Worm (Caenorhabditis elegans) whole organism, L4 larva: ENCODE data around the gene smc-6.

Experiments
- D1046.2 ChIP-seq: fragments of 200-800 bp; sonication (Bioruptor generic); IDR thresholded peaks from 2 replicates; pipeline ENCODE4 v1.3.6; 2022; ENCODE audit warnings: missing genetic modification characterization, missing compliant biosample characterization
- F49E8.2 ChIP-seq: sonication (generic microtip); optimal IDR thresholded peaks from 2 replicates; lab custom pipeline; 2016; ENCODE audit warnings: missing compliant biosample characterization, mild to moderate bottlenecking, missing genetic modification characterization, borderline replicate concordance
- T20F7.1 ChIP-seq: fragments of 200-800 bp; sonication (Bioruptor generic); optimal IDR thresholded peaks from 2 replicates; lab custom pipeline; 2018; ENCODE audit warnings: mild to moderate bottlenecking, missing genetic modification characterization, missing compliant biosample characterization
- aha-1 ChIP-seq: fragments of 150-350 bp; peaks from one replicate; lab custom pipeline; 2014; ENCODE audit warnings: missing biosample characterization, missing genetic modification characterization
- aly-2 ChIP-seq: sonication (generic microtip); optimal IDR thresholded peaks from 2 replicates; lab custom pipeline; 2018; ENCODE audit warnings: missing biosample characterization, missing genetic modification characterization
- ama-1 ChIP-seq: fragments of 150-350 bp; optimal IDR thresholded peaks from 2 replicates; lab custom pipeline; 2014; ENCODE audit warnings: inconsistent platforms, mixed read lengths
- ceh-32 ChIP-seq: sonication (generic microtip); optimal IDR thresholded peaks from 2 replicates; lab custom pipeline; 2016; ENCODE audit warnings: mild to moderate bottlenecking, missing genetic modification characterization, missing compliant biosample characterization; ENCODE audit not compliant: poor library complexity
- ceh-44 ChIP-seq: fragments of 200-800 bp; sonication (Bioruptor generic); IDR thresholded peaks from 2 replicates; pipeline ENCODE4 v1.3.6; 2022; ENCODE audit warnings: missing genetic modification reagents, missing genetic modification characterization, missing compliant biosample characterization
- ces-1 ChIP-seq: fragments of 150-350 bp; sonication (generic microtip); optimal IDR thresholded peaks from 4 replicates; lab custom pipeline; 2014; ENCODE audit warnings: missing biosample characterization, missing genetic modification reagents, missing genetic modification characterization
- daf-8 ChIP-seq: fragments of 200-800 bp; sonication (Bioruptor generic); IDR thresholded peaks from 2 replicates; pipeline ENCODE4 v1.3.6; 2022; ENCODE audit warnings: missing genetic modification characterization, missing compliant biosample characterization
- dmd-6 ChIP-seq: fragments of 200-800 bp; sonication (Bioruptor generic); IDR thresholded peaks from 2 replicates; pipeline ENCODE4 v1.3.6; 2022; ENCODE audit warnings: missing genetic modification reagents, missing genetic modification characterization, missing compliant biosample characterization
- dmd-9 ChIP-seq: fragments of 200-800 bp; sonication (Bioruptor generic); IDR thresholded peaks from 2 replicates; pipeline ENCODE4 v1.3.6; 2022; ENCODE audit warnings: missing genetic modification reagents, missing genetic modification characterization, missing compliant biosample characterization
- duxl-1 ChIP-seq: sonication (generic microtip); optimal IDR thresholded peaks from 2 replicates; lab custom pipeline; 2016; ENCODE audit warnings: mild to moderate bottlenecking, missing genetic modification characterization, moderate library complexity, missing compliant biosample characterization; ENCODE audit not compliant: poor library complexity
- fos-1 ChIP-seq: fragments of 150-350 bp; optimal IDR thresholded peaks from 2 replicates; lab custom pipeline; 2014; ENCODE audit warnings: missing biosample characterization, missing genetic modification characterization
- gei-8 ChIP-seq: fragments of 200-800 bp; sonication (Bioruptor generic); optimal IDR thresholded peaks from 2 replicates; lab custom pipeline; 2018; ENCODE audit warnings: mild to moderate bottlenecking, missing genetic modification characterization, missing compliant biosample characterization
- hlh-11 ChIP-seq: fragments of 200-800 bp; sonication (Bioruptor generic); optimal IDR thresholded peaks from 2 replicates; lab custom pipeline; 2018; ENCODE audit warnings: mild to moderate bottlenecking, missing genetic modification characterization, missing compliant biosample characterization
- hlh-30 ChIP-seq: sonication (generic microtip); optimal IDR thresholded peaks from 2 replicates; lab custom pipeline; 2017; ENCODE audit warnings: antibody characterized with exemption, mild to moderate bottlenecking, missing genetic modification characterization, missing compliant biosample characterization; ENCODE audit not compliant: insufficient read depth
- hmg-1.1 ChIP-seq: fragments of 200-800 bp; sonication (Bioruptor generic); IDR thresholded peaks from 2 replicates; pipeline ENCODE4 v1.3.6; 2022; ENCODE audit warnings: missing genetic modification reagents, missing genetic modification characterization, missing compliant biosample characterization
- jun-1 ChIP-seq: fragments of 150-350 bp; optimal IDR thresholded peaks from 2 replicates; lab custom pipeline; 2014; ENCODE audit warnings: missing biosample characterization, missing genetic modification reagents, missing genetic modification characterization
- lin-13 ChIP-seq: fragments of 150-350 bp; optimal IDR thresholded peaks from 2 replicates; lab custom pipeline; 2014; ENCODE audit warnings: missing biosample characterization, missing genetic modification reagents, missing genetic modification characterization
- lin-38 ChIP-seq: fragments of 200-800 bp; sonication (Bioruptor generic); IDR thresholded peaks from 2 replicates; pipeline ENCODE4 v1.3.6; 2022; ENCODE audit warnings: missing genetic modification reagents, missing genetic modification characterization, missing compliant biosample characterization
- lir-3 ChIP-seq: sonication (generic microtip); optimal IDR thresholded peaks from 2 replicates; lab custom pipeline; 2016; ENCODE audit warnings: mild to moderate bottlenecking, missing genetic modification characterization, missing compliant biosample characterization
- lsy-2 ChIP-seq, 2 experiments: fragments of 150-350 bp in 1 of 2; sonication (generic microtip) in 1 of 2; optimal IDR thresholded peaks; 2 replicates each; lab custom pipeline; 2014 to 2017; ENCODE audit warnings: missing biosample characterization in 2 of 2, missing genetic modification characterization in 2 of 2
- madf-9 ChIP-seq: fragments of 200-800 bp; sonication (Bioruptor generic); conservative IDR thresholded peaks from 2 replicates; pipeline ENCODE4 v1.3.6; 2022; ENCODE audit warnings: missing genetic modification reagents, missing genetic modification characterization, missing compliant biosample characterization
- mdl-1 ChIP-seq, 2 experiments: fragments of 150-350 bp in 1 of 2; sonication (generic microtip) in 1 of 2; optimal IDR thresholded peaks; 2 replicates each; lab custom pipeline; 2014 to 2017; ENCODE audit warnings: missing biosample characterization in 2 of 2, missing genetic modification characterization in 2 of 2
- mxl-2 ChIP-seq: fragments of 200-800 bp; sonication (Bioruptor generic); conservative IDR thresholded peaks from 2 replicates; pipeline ENCODE4 v1.3.6; 2022; ENCODE audit warnings: missing genetic modification reagents, missing genetic modification characterization, missing compliant biosample characterization
- mxl-3 ChIP-seq: fragments of 200-800 bp; sonication (Bioruptor generic); optimal IDR thresholded peaks from 2 replicates; lab custom pipeline; 2018; ENCODE audit warnings: mild to moderate bottlenecking, missing genetic modification characterization, missing compliant biosample characterization
- nhr-10 ChIP-seq: fragments of 150-350 bp; optimal IDR thresholded peaks from 2 replicates; lab custom pipeline; 2014; ENCODE audit warnings: missing biosample characterization, missing genetic modification characterization
- nhr-102 ChIP-seq: sonication (generic microtip); optimal IDR thresholded peaks from 2 replicates; lab custom pipeline; 2016; ENCODE audit warnings: mild to moderate bottlenecking, missing genetic modification characterization, moderate library complexity, missing compliant biosample characterization
- nhr-11 ChIP-seq: fragments of 150-350 bp; optimal IDR thresholded peaks from 2 replicates; lab custom pipeline; 2014; ENCODE audit warnings: missing biosample characterization, missing genetic modification characterization
- nhr-237 ChIP-seq: sonication (generic microtip); optimal IDR thresholded peaks from 2 replicates; lab custom pipeline; 2017; ENCODE audit warnings: missing biosample characterization, missing genetic modification characterization
- nhr-28 ChIP-seq: fragments of 150-350 bp; optimal IDR thresholded peaks from 2 replicates; lab custom pipeline; 2014; ENCODE audit warnings: missing biosample characterization, missing genetic modification characterization
- nhr-41 ChIP-seq: fragments of 200-800 bp; sonication (Bioruptor generic); IDR thresholded peaks from 2 replicates; pipeline ENCODE4 v1.3.6; 2022; ENCODE audit warnings: missing genetic modification reagents, missing genetic modification characterization, missing compliant biosample characterization
- nhr-42 ChIP-seq: fragments of 200-800 bp; sonication (Bioruptor generic); IDR thresholded peaks from 2 replicates; pipeline ENCODE4 v1.3.6; 2022; ENCODE audit warnings: missing genetic modification characterization, missing compliant biosample characterization
- nhr-48 ChIP-seq: sonication (generic microtip); optimal IDR thresholded peaks from 2 replicates; lab custom pipeline; 2016; ENCODE audit warnings: mild to moderate bottlenecking, missing genetic modification characterization, missing compliant biosample characterization
- nhr-76 ChIP-seq: fragments of 150-350 bp; optimal IDR thresholded peaks from 2 replicates; lab custom pipeline; 2014; ENCODE audit warnings: missing biosample characterization, missing genetic modification characterization
- skn-1 ChIP-seq: fragments of 150-350 bp; optimal IDR thresholded peaks from 2 replicates; lab custom pipeline; 2014; ENCODE audit warnings: missing biosample characterization, missing genetic modification characterization
- snpc-1.2 ChIP-seq: fragments of 200-800 bp; sonication (Bioruptor generic); IDR thresholded peaks from 2 replicates; pipeline ENCODE4 v1.3.6; 2022; ENCODE audit warnings: missing genetic modification reagents, missing genetic modification characterization, missing compliant biosample characterization
- spr-1 ChIP-seq: sonication (generic microtip); optimal IDR thresholded peaks from 2 replicates; lab custom pipeline; 2016; ENCODE audit warnings: mild to moderate bottlenecking, missing genetic modification characterization, missing compliant biosample characterization
- spr-3 ChIP-seq: fragments of 200-800 bp; sonication (Bioruptor generic); optimal IDR thresholded peaks from 2 replicates; lab custom pipeline; 2018; ENCODE audit warnings: mild to moderate bottlenecking, missing genetic modification characterization, missing compliant biosample characterization
- unc-62 ChIP-seq, 3 experiments: fragments of 150-350 bp in 1 of 3; sonication (generic microtip); optimal IDR thresholded peaks in 2 of 3; peaks in 1 of 3; 1 replicate in 1 of 3; 2 replicates in 2 of 3; lab custom pipeline; 2014 to 2017; ENCODE audit warnings: missing biosample characterization in 3 of 3, missing genetic modification characterization in 3 of 3, missing genetic modification reagents in 3 of 3, missing genotype in 1 of 3
- vab-7 ChIP-seq: fragments of 200-800 bp; sonication (Bioruptor generic); IDR thresholded peaks from 2 replicates; pipeline ENCODE4 v1.3.6; 2022; ENCODE audit warnings: missing genetic modification reagents, missing genetic modification characterization, missing compliant biosample characterization
- zip-11 ChIP-seq: fragments of 200-800 bp; sonication (Bioruptor generic); IDR thresholded peaks from 2 replicates; pipeline ENCODE4 v1.3.6; 2022; ENCODE audit warnings: missing genetic modification characterization, missing compliant biosample characterization
- ztf-11 ChIP-seq: fragments of 150-350 bp; optimal IDR thresholded peaks from 2 replicates; lab custom pipeline; 2014; ENCODE audit warnings: missing biosample characterization, missing genetic modification characterization

Gene smc-6

ce11 chrII:11614103-11614857 lies 35.8 kb downstream of the smc-6 start (continued):
- TF ChIP-seq ceh-32 (tag; lab: Kevin White, UChicago): no peak
- TF ChIP-seq nhr-42 (GFP tag; lab: Robert Waterston, UW): no peak
- TF ChIP-seq F49E8.2: no peak
- TF ChIP-seq jun-1 (tag; lab: Kevin White, UChicago): no peak

DNA sequence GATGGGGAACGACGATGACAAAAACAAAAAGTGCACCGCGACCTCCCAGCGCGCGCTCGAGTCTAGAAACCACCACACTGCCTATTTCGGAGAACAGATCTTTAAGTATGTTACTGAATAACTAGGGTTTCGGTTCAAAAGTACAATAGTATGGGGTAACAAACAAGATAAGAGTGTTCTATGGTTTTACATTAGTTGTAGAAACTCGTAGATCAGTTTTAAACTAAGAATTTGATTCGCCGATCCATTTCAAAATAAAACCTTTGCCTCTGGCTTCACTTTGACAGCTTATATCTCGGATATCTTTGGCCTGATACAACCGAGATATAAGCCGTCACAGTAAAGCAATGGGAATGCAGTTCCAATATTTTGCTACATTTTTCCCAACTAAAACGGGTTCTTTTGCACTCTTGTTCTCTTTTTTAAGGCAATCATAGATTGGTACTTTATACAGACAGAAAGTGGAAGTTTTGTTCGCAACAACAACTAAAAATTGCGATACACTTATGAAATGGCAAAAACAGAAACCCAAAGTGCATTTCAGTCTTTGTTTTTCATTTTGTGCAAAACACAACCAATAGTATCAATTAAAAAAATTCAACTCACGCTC lies 37.9 kb downstream of the smc-6 start:
- TF ChIP-seq snpc-1.2 (GFP tag; lab: Robert Waterston, UW): 0 out of 2 replicates have a peak, but pooled peaks have one; percentile 32
- TF ChIP-seq unc-62 (GFP tag; optimal IDR thresholded peaks at IDR 0.05 in 1 of 2; lab: Kevin White, UChicago): peak in 1 of 2 experiments; percentile 97
- no peak for TF ChIP-seq unc-62 (tag; optimal IDR thresholded peaks at IDR 0.05; lab: Kevin White, UChicago)
- TF ChIP-seq nhr-10 (tag; lab: Kevin White, UChicago): no peak
- peak; percentile 25 for TF ChIP-seq aha-1 (tag; lab: Kevin White, UChicago)

ce11 chrII:11617715-11618114 lies 39.2 kb downstream of the smc-6 start:
- TF ChIP-seq unc-62 (GFP tag; optimal IDR thresholded peaks at IDR 0.05 in 1 of 2; lab: Kevin White, UChicago) (peak in 1 of 2 experiments; percentile 13), unc-62 (tag; optimal IDR thresholded peaks at IDR 0.05; lab: Kevin White, UChicago) (no peak), mdl-1 (tag; optimal IDR thresholded peaks at IDR 0.05; lab: Kevin White, UChicago) (peak in 1 of 2 experiments; percentile 40), nhr-76 (tag; lab: Kevin White, UChicago) (no peak), nhr-28 (peak; percentile 67), daf-8 (GFP tag; lab: Robert Waterston, UW) (no peak), ama-1 (lab: Kevin White, UChicago) (peak; percentile 90), ceh-44 (no peak), madf-9 (no peak), hmg-1.1 (GFP tag; lab: Robert Waterston, UW) (0 out of 2 replicates have a peak, but pooled peaks have one; percentile 10), aha-1 (tag; lab: Kevin White, UChicago) (no peak), spr-3 (GFP tag; lab: Kevin White, UChicago) (no peak), T20F7.1 (GFP tag; lab: Kevin White, UChicago) (no peak), lir-3 (tag; lab: Kevin White, UChicago) (no peak), nhr-48 (tag; lab: Kevin White, UChicago) (peak; percentile 44), mxl-2 (GFP tag; lab: Robert Waterston, UW) (no peak), zip-11 (GFP tag; lab: Robert Waterston, UW) (no peak), lin-38 (GFP tag; lab: Robert Waterston, UW) (peak; percentile 29; the same call in 1 of the 2 replicates), gei-8 (GFP tag; lab: Kevin White, UChicago) (no peak), nhr-10 (tag; lab: Kevin White, UChicago) (peak; percentile 32), spr-1 (tag; lab: Kevin White, UChicago) (no peak), skn-1 (no peak), ztf-11 (tag; lab: Kevin White, UChicago) (no peak), vab-7 (no peak), aly-2 (tag; lab: Kevin White, UChicago) (peak; percentile 38), nhr-42 (GFP tag; lab: Robert Waterston, UW) (no peak), lsy-2 (tag; optimal IDR thresholded peaks at IDR 0.05; lab: Kevin White, UChicago) (peak in 1 of 2 experiments; percentile 40), fos-1 (tag; lab: Kevin White, UChicago) (no peak), ces-1 (GFP tag; lab: Kevin White, UChicago) (no peak), lin-13 (GFP tag; lab: Kevin White, UChicago) (no peak), nhr-11 (tag; lab: Kevin White, UChicago) (peak; percentile 28), dmd-6 (GFP tag; lab: Robert Waterston, UW) (peak; percentile 16; the same call in 1 of the 2 replicates), hlh-11 (tag; lab: Kevin White, UChicago) (peak; percentile 60), hlh-30 (tag; lab: Kevin White, UChicago) (peak; percentile 78), nhr-102 (tag; lab: Kevin White, UChicago) (no peak), nhr-41 (no peak), ceh-32 (tag; lab: Kevin White, UChicago) (no peak), duxl-1 (tag; lab: Kevin White, UChicago) (no peak), nhr-237 (tag; lab: Kevin White, UChicago) (no peak), mxl-3 (peak; percentile 21), dmd-9 (GFP tag; lab: Robert Waterston, UW) (no peak), D1046.2 (GFP tag; lab: Robert Waterston, UW) (0 out of 2 replicates have a peak, but pooled peaks have one; percentile 28)
